Worm (Caenorhabditis elegans): ENCODE results near the gene F10C1.23.

- TF ChIP-seq lsy-2 (tag; optimal IDR thresholded peaks at IDR 0.05) (no peak), nhr-10 (tag; optimal IDR thresholded peaks at IDR 0.05) (no peak), skn-1 (tag; optimal IDR thresholded peaks at IDR 0.05) (no peak)
Measured at ce11 chrII:5747312-5747711, 10.5 kb upstream of the F10C1.23 start.
